Fruit fly (Drosophila melanogaster) whole organism, embryonic: ENCODE results near the gene CG14332.

Experiments used
- B-H2 ChIP-seq: fragments of 200-800 bp; sonication (Bioruptor generic); optimal IDR thresholded peaks from 2 replicates; lab custom pipeline; 2018; ENCODE audit warnings: missing biosample characterization, mild to moderate bottlenecking, missing genetic modification characterization
- Bteb2 ChIP-seq: fragments of 200-800 bp; sonication (Bioruptor generic); optimal IDR thresholded peaks from 2 replicates; lab custom pipeline; 2016; ENCODE audit warnings: missing biosample characterization, missing genetic modification characterization
- CG10565 ChIP-seq: fragments of 200-800 bp; sonication (Bioruptor generic); optimal IDR thresholded peaks from 3 replicates; lab custom pipeline; 2016; ENCODE audit warnings: missing biosample characterization, mild to moderate bottlenecking, missing genetic modification characterization
- CG10654 ChIP-seq: fragments of 200-800 bp; sonication (Bioruptor generic); optimal IDR thresholded peaks from 2 replicates; lab custom pipeline; 2016; ENCODE audit warnings: missing biosample characterization, missing genetic modification characterization
- CG12071 ChIP-seq: fragments of 200-800 bp; sonication (Bioruptor generic); optimal IDR thresholded peaks from 3 replicates; lab custom pipeline; 2018; ENCODE audit warnings: missing biosample characterization, mild to moderate bottlenecking, missing genetic modification characterization
- CG12236 ChIP-seq: fragments of 200-800 bp; sonication (Bioruptor generic); optimal IDR thresholded peaks from 2 replicates; lab custom pipeline; 2016; ENCODE audit warnings: missing biosample characterization, missing genetic modification characterization
- CG1233 ChIP-seq: fragments of 200-800 bp; sonication (Bioruptor generic); optimal IDR thresholded peaks from 4 replicates; lab custom pipeline; 2018; ENCODE audit warnings: missing biosample characterization, mild to moderate bottlenecking, missing genetic modification characterization
- CG14710 ChIP-seq: fragments of 200-800 bp; sonication (Bioruptor generic); optimal IDR thresholded peaks from 3 replicates; lab custom pipeline; 2019; ENCODE audit warnings: missing biosample characterization, mild to moderate bottlenecking, missing genetic modification characterization, moderate library complexity
- CG16813 ChIP-seq: fragments of 200-800 bp; sonication (Bioruptor generic); IDR thresholded peaks from 3 replicates; pipeline ENCODE4 v1.3.6; 2022; ENCODE audit warnings: missing biosample characterization, missing genetic modification characterization; ENCODE audit not compliant: partially characterized antibody
- CG17802 ChIP-seq: fragments of 200-800 bp; sonication (Bioruptor generic); optimal IDR thresholded peaks from 2 replicates; lab custom pipeline; 2018; ENCODE audit warnings: missing biosample characterization, mild to moderate bottlenecking, missing genetic modification characterization, moderate library complexity
- CG18619 ChIP-seq: fragments of 200-800 bp; sonication (Bioruptor generic); optimal IDR thresholded peaks from 3 replicates; lab custom pipeline; 2017; ENCODE audit warnings: missing biosample characterization, mild to moderate bottlenecking, missing genetic modification characterization
- CG34224 ChIP-seq: fragments of 200-800 bp; sonication (Bioruptor generic); IDR thresholded peaks from 3 replicates; pipeline ENCODE4 v1.3.6; 2022; ENCODE audit warnings: missing biosample characterization, missing genetic modification characterization; ENCODE audit not compliant: partially characterized antibody
- CG34376 ChIP-seq: fragments of 200-800 bp; sonication (Bioruptor generic); optimal IDR thresholded peaks from 2 replicates; lab custom pipeline; 2018; ENCODE audit warnings: missing biosample characterization, mild to moderate bottlenecking, missing genetic modification characterization
- CG3838 ChIP-seq: fragments of 200-800 bp; sonication (Bioruptor generic); optimal IDR thresholded peaks from 3 replicates; lab custom pipeline; 2016; ENCODE audit warnings: missing biosample characterization, missing genetic modification characterization
- CG4820 ChIP-seq: fragments of 200-800 bp; sonication (Bioruptor generic); optimal IDR thresholded peaks from 3 replicates; lab custom pipeline; 2016; ENCODE audit warnings: missing biosample characterization, missing genetic modification characterization
- CG6683 ChIP-seq: fragments of 200-800 bp; sonication (Bioruptor generic); optimal IDR thresholded peaks from 2 replicates; lab custom pipeline; 2017; ENCODE audit warnings: missing biosample characterization, mild to moderate bottlenecking, missing genetic modification characterization, missing genetic modification reagents
- CG9437 ChIP-seq: fragments of 200-800 bp; sonication (Bioruptor generic); optimal IDR thresholded peaks from 2 replicates; lab custom pipeline; 2018; ENCODE audit warnings: missing biosample characterization, mild to moderate bottlenecking, missing genetic modification characterization
- CkIIα-i1 ChIP-seq: fragments of 200-800 bp; sonication (Bioruptor generic); IDR thresholded peaks from 2 replicates; pipeline ENCODE4 v1.3.6; 2022; ENCODE audit warnings: missing biosample characterization, missing genetic modification characterization
- Dbx ChIP-seq: fragments of 200-800 bp; sonication (Bioruptor generic); IDR thresholded peaks from 3 replicates; pipeline ENCODE4 v1.3.6; 2022; ENCODE audit warnings: missing biosample characterization, missing genetic modification characterization
- Dfd ChIP-seq, 2 experiments: fragments of >200 bp; optimal IDR thresholded peaks; 2 replicates each; lab custom pipeline; 2017; ENCODE audit warnings: missing biosample characterization in 2 of 2, missing genetic modification characterization in 2 of 2
- E2f2 ChIP-seq: fragments of 200-800 bp; sonication (Bioruptor generic); IDR thresholded peaks from 2 replicates; pipeline ENCODE4 v1.3.6; 2022; ENCODE audit warnings: missing biosample characterization, missing genetic modification characterization
- Fer1 ChIP-seq: fragments of 200-800 bp; sonication (Bioruptor generic); optimal IDR thresholded peaks from 2 replicates; lab custom pipeline; 2017; ENCODE audit warnings: missing biosample characterization, mild to moderate bottlenecking, missing genetic modification characterization
- HLH4C ChIP-seq: fragments of 200-800 bp; sonication (Bioruptor generic); IDR thresholded peaks from 3 replicates; pipeline ENCODE4 v1.3.6; 2022; ENCODE audit warnings: missing biosample characterization, missing genetic modification characterization; ENCODE audit not compliant: partially characterized antibody
- HmgZ ChIP-seq: fragments of 200-800 bp; sonication (Bioruptor generic); optimal IDR thresholded peaks from 2 replicates; lab custom pipeline; 2018; ENCODE audit warnings: missing biosample characterization, mild to moderate bottlenecking, missing genetic modification characterization
- PHDP ChIP-seq: fragments of 200-800 bp; sonication (Bioruptor generic); optimal IDR thresholded peaks from 3 replicates; lab custom pipeline; 2018; ENCODE audit warnings: missing biosample characterization, mild to moderate bottlenecking, missing genetic modification characterization, moderate library complexity
- Ptx1 ChIP-seq: fragments of 200-800 bp; sonication (Bioruptor generic); IDR thresholded peaks from 2 replicates; pipeline ENCODE4 v1.3.6; 2022; ENCODE audit warnings: missing biosample characterization, missing genetic modification characterization
- Sox102F ChIP-seq: fragments of 200-800 bp; sonication (Bioruptor generic); optimal IDR thresholded peaks from 2 replicates; lab custom pipeline; 2018; ENCODE audit warnings: missing biosample characterization, mild to moderate bottlenecking, missing genetic modification characterization, moderate library complexity
- Trl ChIP-seq, 3 experiments: fragments of >200 bp in 2 of 3; fragments of 200-800 bp in 1 of 3; sonication (Bioruptor generic) in 1 of 3; optimal IDR thresholded peaks; 2 replicates in 1 of 3; 3 replicates in 2 of 3; lab custom pipeline; 2016 to 2017; ENCODE audit warnings: missing biosample characterization in 1 of 3, missing genetic modification characterization in 1 of 3
- ash1 ChIP-seq: fragments of 200-800 bp; sonication (Bioruptor generic); optimal IDR thresholded peaks from 2 replicates; lab custom pipeline; 2018; ENCODE audit warnings: missing biosample characterization, mild to moderate bottlenecking, missing genetic modification characterization
- bab2 ChIP-seq: fragments of 200-800 bp; sonication (Bioruptor generic); optimal IDR thresholded peaks from 2 replicates; lab custom pipeline; 2016; ENCODE audit warnings: missing biosample characterization, missing genetic modification characterization
- cas ChIP-seq: fragments of 200-800 bp; sonication (Bioruptor generic); IDR thresholded peaks from 2 replicates; pipeline ENCODE4 v1.3.6; 2022; ENCODE audit warnings: missing biosample characterization, missing genetic modification characterization
- chm ChIP-seq: fragments of 200-800 bp; sonication (Bioruptor generic); IDR thresholded peaks from 2 replicates; pipeline ENCODE4 v1.3.6; 2022; ENCODE audit warnings: missing biosample characterization, missing genetic modification characterization
- dmrt11E ChIP-seq: fragments of 200-800 bp; sonication (Bioruptor generic); optimal IDR thresholded peaks from 3 replicates; lab custom pipeline; 2018; ENCODE audit warnings: missing biosample characterization, mild to moderate bottlenecking, missing genetic modification characterization, moderate library complexity
- ind ChIP-seq: fragments of 200-800 bp; sonication (Bioruptor generic); optimal IDR thresholded peaks from 3 replicates; lab custom pipeline; 2016; ENCODE audit warnings: missing biosample characterization, missing genetic modification characterization
- inv ChIP-seq: fragments of 200-800 bp; sonication (Bioruptor generic); IDR thresholded peaks from 2 replicates; pipeline ENCODE4 v1.3.6; 2022; ENCODE audit warnings: missing biosample characterization, missing genetic modification characterization; ENCODE audit not compliant: partially characterized antibody
- jigr1 ChIP-seq: fragments of 200-800 bp; sonication (Bioruptor generic); IDR thresholded peaks from 3 replicates; pipeline ENCODE4 v1.3.6; 2022; ENCODE audit warnings: missing biosample characterization, missing genetic modification characterization
- mam ChIP-seq: fragments of 200-800 bp; sonication (Bioruptor generic); optimal IDR thresholded peaks from 3 replicates; lab custom pipeline; 2016; ENCODE audit warnings: missing biosample characterization, missing genetic modification characterization
- mld ChIP-seq: fragments of 200-800 bp; sonication (Bioruptor generic); IDR thresholded peaks from 3 replicates; pipeline ENCODE4 v1.3.6; 2022; ENCODE audit warnings: missing biosample characterization, missing genetic modification characterization; ENCODE audit not compliant: partially characterized antibody
- nau ChIP-seq: fragments of 200-800 bp; sonication (Bioruptor generic); optimal IDR thresholded peaks from 3 replicates; lab custom pipeline; 2017; ENCODE audit warnings: missing biosample characterization, mild to moderate bottlenecking, missing genetic modification characterization, missing genetic modification reagents
- nom ChIP-seq: fragments of 200-800 bp; sonication (Bioruptor generic); optimal IDR thresholded peaks from 2 replicates; lab custom pipeline; 2017; ENCODE audit warnings: missing biosample characterization, missing genetic modification characterization, mild to moderate bottlenecking, moderate library complexity, missing genetic modification reagents
- prd ChIP-seq, 3 experiments: fragments of >200 bp in 2 of 3; fragments of 200-800 bp in 1 of 3; sonication (Bioruptor generic) in 1 of 3; optimal IDR thresholded peaks in 2 of 3; IDR thresholded peaks in 1 of 3; 2 replicates in 2 of 3; 3 replicates in 1 of 3; pipeline versions ENCODE4 v1.3.6 to Lab custom; 2017 to 2022; ENCODE audit warnings: missing biosample characterization in 1 of 3, missing genetic modification characterization in 1 of 3
- run ChIP-seq: fragments of 200-800 bp; sonication (Bioruptor generic); optimal IDR thresholded peaks from 3 replicates; lab custom pipeline; 2018; ENCODE audit warnings: missing biosample characterization, mild to moderate bottlenecking, missing genetic modification characterization
- slbo ChIP-seq: fragments of 200-800 bp; sonication (Bioruptor generic); IDR thresholded peaks from 2 replicates; pipeline ENCODE4 v1.3.6; 2022; ENCODE audit warnings: missing biosample characterization, missing genetic modification characterization
- slou ChIP-seq: fragments of 200-800 bp; sonication (Bioruptor generic); optimal IDR thresholded peaks from 3 replicates; lab custom pipeline; 2016; ENCODE audit warnings: missing biosample characterization, missing genetic modification characterization
- sna ChIP-seq: fragments of 200-800 bp; sonication (Bioruptor generic); IDR thresholded peaks from 2 replicates; pipeline ENCODE4 v1.3.6; 2022; ENCODE audit warnings: missing biosample characterization, missing genetic modification characterization; ENCODE audit not compliant: partially characterized antibody
- tgo ChIP-seq: fragments of 200-800 bp; sonication (Bioruptor generic); IDR thresholded peaks from 3 replicates; pipeline ENCODE4 v1.3.6; 2022; ENCODE audit warnings: missing biosample characterization, missing genetic modification characterization
- usp ChIP-seq: fragments of >200 bp; optimal IDR thresholded peaks from 2 replicates; lab custom pipeline; 2017; ENCODE audit warnings: missing biosample characterization, missing genetic modification characterization
- yki ChIP-seq: fragments of >200 bp; optimal IDR thresholded peaks from 3 replicates; lab custom pipeline; 2018
- zfh2 ChIP-seq: fragments of 200-800 bp; sonication (Bioruptor generic); optimal IDR thresholded peaks from 2 replicates; lab custom pipeline; 2016; ENCODE audit warnings: missing biosample characterization, missing genetic modification characterization

Gene CG14332

DNA sequence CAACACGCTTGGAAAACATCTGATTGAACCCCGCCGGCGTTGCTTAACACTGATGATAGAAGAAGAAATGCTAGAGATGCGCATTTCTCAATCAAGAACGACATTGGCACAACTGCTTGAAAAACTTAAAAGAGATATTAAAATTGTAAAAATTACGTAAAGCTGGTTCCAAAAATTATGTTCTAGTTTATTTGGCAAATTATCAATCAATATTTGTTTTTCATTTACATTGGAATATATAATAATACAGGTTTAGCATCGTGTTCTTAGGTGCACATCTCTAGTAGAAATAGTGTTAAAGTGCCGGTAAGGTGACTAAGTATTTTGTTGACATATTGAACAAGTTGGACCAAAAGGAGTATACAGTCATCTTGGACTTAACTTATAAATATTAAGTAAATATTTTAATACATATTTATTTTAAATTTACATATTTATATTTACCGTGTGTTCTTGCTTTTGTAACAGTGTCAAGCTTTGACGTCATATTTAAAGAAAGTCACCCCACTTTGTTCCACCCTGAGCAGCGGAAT, 30.6 kb downstream of the CG14332 start, which contains the start of the genes Brf and sds22 (continued):
- TF ChIP-seq nom (GFP tag; lab: Kevin White, UChicago) (peak; percentile 83), CG9437 (GFP tag; lab: Kevin White, UChicago) (peak; percentile 88), slou (GFP tag; lab: Kevin White, UChicago) (peak; percentile 96), usp (GFP tag; lab: Kevin White, UChicago) (no peak), CkIIα-i1 (GFP tag; lab: Robert Waterston, UW) (no peak), ash1 (GFP tag; lab: Kevin White, UChicago) (peak; percentile 15), HLH4C (GFP tag; lab: Robert Waterston, UW) (peak; percentile 73), mam (GFP tag; lab: Kevin White, UChicago) (peak; percentile 97), Fer1 (GFP tag; lab: Kevin White, UChicago) (peak; percentile 93), run (peak; percentile 47), Ptx1 (GFP tag; lab: Robert Waterston, UW) (peak; percentile 96), CG4820 (GFP tag; lab: Kevin White, UChicago) (peak; percentile 96), CG12236 (GFP tag; lab: Kevin White, UChicago) (peak; percentile 88), CG10565 (peak; percentile 88), Dbx (GFP tag; lab: Robert Waterston, UW) (peak; percentile 96), Trl (optimal IDR thresholded peaks at IDR 0.05; lab: Kevin White, UChicago) (no peak), Trl (GFP tag; optimal IDR thresholded peaks at IDR 0.05; lab: Kevin White, UChicago) (peak; percentile 96), cas (GFP tag; lab: Robert Waterston, UW) (peak; percentile 67), B-H2 (GFP tag; lab: Kevin White, UChicago) (peak; percentile 97), inv (peak; percentile 68; the same call in 1 of the 2 replicates), slbo (GFP tag; lab: Robert Waterston, UW) (peak; percentile 96), chm (GFP tag; lab: Robert Waterston, UW) (peak; percentile 73), CG6683 (peak; percentile 82), E2f2 (GFP tag; lab: Robert Waterston, UW) (peak; percentile 73), CG12071 (peak; percentile 72), CG34224 (GFP tag; lab: Robert Waterston, UW) (peak; percentile 53; the same call in 1 of the 3 replicates), mld (peak; percentile 43; the same call in 1 of the 3 replicates), CG34376 (peak; percentile 93), CG17802 (tag; lab: Kevin White, UChicago) (peak; percentile 81), Sox102F (peak; percentile 95), bab2 (GFP tag; lab: Kevin White, UChicago) (peak; percentile 97), CG14710 (tag; lab: Kevin White, UChicago) (peak; percentile 97), nau (GFP tag; lab: Kevin White, UChicago) (peak; percentile 83), tgo (GFP tag; lab: Robert Waterston, UW) (peak; percentile 95), jigr1 (GFP tag; lab: Robert Waterston, UW) (peak; percentile 86; the same call in 2 of the 3 replicates), sna (peak; percentile 72; the same call in 1 of the 2 replicates), CG18619 (GFP tag; lab: Kevin White, UChicago) (peak; percentile 92), CG16813 (GFP tag; lab: Robert Waterston, UW) (peak; percentile 87), Dfd (GFP tag; optimal IDR thresholded peaks at IDR 0.05; lab: Kevin White, UChicago) (peak in 1 of 2 experiments; percentile 91), HmgZ (tag; lab: Kevin White, UChicago) (peak; percentile 97), yki (lab: Kevin White, UChicago) (no peak), prd (optimal IDR thresholded peaks at IDR 0.05; lab: Kevin White, UChicago) (no peak), prd (GFP tag; IDR thresholded peaks at IDR 0.05; lab: Robert Waterston, UW) (peak; percentile 97), zfh2 (GFP tag; lab: Kevin White, UChicago) (peak; percentile 98), CG10654 (GFP tag; lab: Kevin White, UChicago) (peak; percentile 95), dmrt11E (tag; lab: Kevin White, UChicago) (peak; percentile 96), CG3838 (GFP tag; lab: Kevin White, UChicago) (peak; percentile 89), CG1233 (GFP tag; lab: Kevin White, UChicago) (peak; percentile 95), ind (peak; percentile 97), Bteb2 (GFP tag; lab: Kevin White, UChicago) (peak; percentile 94), PHDP (tag; lab: Kevin White, UChicago) (peak; percentile 95)
